Fruit fly (Drosophila melanogaster) whole organism, embryonic: ENCODE data around the gene CG6574.

Experiments used
- Aef1 ChIP-seq: fragments of 200-800 bp; sonication (Bioruptor generic); IDR thresholded peaks from 3 replicates; pipeline ENCODE4 v1.3.6; 2022; ENCODE audit warnings: missing biosample characterization, missing genetic modification characterization
- Antp ChIP-seq: fragments of 200-800 bp; sonication (Bioruptor generic); optimal IDR thresholded peaks from 3 replicates; lab custom pipeline; 2016; ENCODE audit warnings: missing biosample characterization, missing genetic modification characterization
- Asciz ChIP-seq: fragments of 200-800 bp; sonication (Bioruptor generic); optimal IDR thresholded peaks from 2 replicates; lab custom pipeline; 2017; ENCODE audit warnings: missing biosample characterization, mild to moderate bottlenecking, missing genetic modification characterization, missing genetic modification reagents
- Atf6 ChIP-seq: fragments of 200-800 bp; sonication (Bioruptor generic); IDR thresholded peaks from 2 replicates; pipeline ENCODE4 v1.3.6; 2022; ENCODE audit warnings: missing biosample characterization, missing genetic modification characterization
- B-H2 ChIP-seq: fragments of 200-800 bp; sonication (Bioruptor generic); optimal IDR thresholded peaks from 2 replicates; lab custom pipeline; 2018; ENCODE audit warnings: missing biosample characterization, mild to moderate bottlenecking, missing genetic modification characterization
- Blimp-1 ChIP-seq: fragments of 200-800 bp; sonication (Bioruptor generic); optimal IDR thresholded peaks from 3 replicates; lab custom pipeline; 2018; ENCODE audit warnings: missing biosample characterization, missing genetic modification characterization, mild to moderate bottlenecking, moderate library complexity, missing genetic modification reagents
- CG11247 ChIP-seq: fragments of 200-800 bp; sonication (Bioruptor generic); IDR thresholded peaks from 2 replicates; pipeline ENCODE4 v1.3.6; 2022; ENCODE audit warnings: missing biosample characterization, missing genetic modification characterization
- CG12299 ChIP-seq: fragments of 200-800 bp; sonication (Bioruptor generic); optimal IDR thresholded peaks from 2 replicates; lab custom pipeline; 2018; ENCODE audit warnings: missing biosample characterization, mild to moderate bottlenecking, missing genetic modification characterization
- CG13624 ChIP-seq: fragments of 200-800 bp; sonication (Bioruptor generic); optimal IDR thresholded peaks from 2 replicates; lab custom pipeline; 2016; ENCODE audit warnings: missing biosample characterization, missing genetic modification characterization
- CG1792 ChIP-seq: fragments of 200-800 bp; sonication (Bioruptor generic); optimal IDR thresholded peaks from 2 replicates; lab custom pipeline; 2016; ENCODE audit warnings: missing biosample characterization, missing genetic modification characterization
- CG2120 ChIP-seq: fragments of 200-800 bp; sonication (Bioruptor generic); optimal IDR thresholded peaks from 3 replicates; lab custom pipeline; 2016; ENCODE audit warnings: missing biosample characterization, missing genetic modification characterization
- CG30020 ChIP-seq: fragments of 200-800 bp; optimal IDR thresholded peaks from 2 replicates; lab custom pipeline; 2019; ENCODE audit warnings: missing biosample characterization, mild to moderate bottlenecking, missing genetic modification characterization, moderate library complexity
- CG31224 ChIP-seq: fragments of 200-800 bp; sonication (Bioruptor generic); IDR thresholded peaks from 2 replicates; pipeline ENCODE4 v1.3.6; 2022; ENCODE audit warnings: missing biosample characterization, missing genetic modification characterization
- CG31388 ChIP-seq: fragments of 200-800 bp; sonication (Bioruptor generic); optimal IDR thresholded peaks from 2 replicates; lab custom pipeline; 2016; ENCODE audit warnings: missing biosample characterization, missing genetic modification characterization
- CG4328 ChIP-seq: fragments of 200-800 bp; sonication (Bioruptor generic); optimal IDR thresholded peaks from 3 replicates; lab custom pipeline; 2017; ENCODE audit warnings: missing biosample characterization, missing genetic modification reagents, missing genetic modification characterization
- CG4424 ChIP-seq: fragments of 200-800 bp; sonication (Bioruptor generic); optimal IDR thresholded peaks from 3 replicates; lab custom pipeline; 2016; ENCODE audit warnings: missing biosample characterization, missing genetic modification characterization
- CG6175 ChIP-seq: fragments of 200-800 bp; sonication (Bioruptor generic); IDR thresholded peaks from 3 replicates; pipeline ENCODE4 v1.3.6; 2022; ENCODE audit warnings: missing biosample characterization, missing genetic modification characterization
- CG6765 ChIP-seq: fragments of 200-800 bp; sonication (Bioruptor generic); optimal IDR thresholded peaks from 3 replicates; lab custom pipeline; 2017; ENCODE audit warnings: missing biosample characterization, mild to moderate bottlenecking, missing genetic modification characterization
- Doc3 ChIP-seq: fragments of 200-800 bp; sonication (Bioruptor generic); IDR thresholded peaks from 3 replicates; pipeline ENCODE4 v1.3.6; 2022; ENCODE audit warnings: missing biosample characterization, missing genetic modification characterization; ENCODE audit not compliant: partially characterized antibody
- Drgx ChIP-seq: fragments of 200-800 bp; sonication (Bioruptor generic); IDR thresholded peaks from 2 replicates; pipeline ENCODE4 v1.3.6; 2022; ENCODE audit warnings: missing biosample characterization, missing genetic modification characterization
- E2f1 ChIP-seq: fragments of 200-800 bp; sonication (Bioruptor generic); IDR thresholded peaks from 2 replicates; pipeline ENCODE4 v1.3.6; 2022; ENCODE audit warnings: missing biosample characterization, missing genetic modification characterization
- Fer1 ChIP-seq: fragments of 200-800 bp; sonication (Bioruptor generic); optimal IDR thresholded peaks from 2 replicates; lab custom pipeline; 2017; ENCODE audit warnings: missing biosample characterization, mild to moderate bottlenecking, missing genetic modification characterization
- Meics ChIP-seq: fragments of 200-800 bp; sonication (Bioruptor generic); optimal IDR thresholded peaks from 2 replicates; lab custom pipeline; 2017; ENCODE audit warnings: missing biosample characterization, mild to moderate bottlenecking, missing genetic modification characterization
- NC2α ChIP-seq: fragments of 200-800 bp; sonication (Bioruptor generic); optimal IDR thresholded peaks from 2 replicates; lab custom pipeline; 2016; ENCODE audit warnings: missing biosample characterization, missing genetic modification characterization
- Nf-YA ChIP-seq: fragments of 200-800 bp; sonication (Bioruptor generic); IDR thresholded peaks from 2 replicates; pipeline ENCODE4 v1.3.6; 2022; ENCODE audit warnings: missing biosample characterization, missing genetic modification characterization
- Opbp ChIP-seq: fragments of 200-800 bp; sonication (Bioruptor generic); IDR thresholded peaks from 3 replicates; pipeline ENCODE4 v1.3.6; 2022; ENCODE audit warnings: missing biosample characterization, missing genetic modification characterization; ENCODE audit not compliant: partially characterized antibody
- Sox100B ChIP-seq: fragments of 200-800 bp; sonication (Bioruptor generic); optimal IDR thresholded peaks from 3 replicates; lab custom pipeline; 2018; ENCODE audit warnings: missing biosample characterization, mild to moderate bottlenecking, missing genetic modification characterization
- Sry-δ ChIP-seq: fragments of 200-800 bp; sonication (Bioruptor generic); optimal IDR thresholded peaks from 2 replicates; lab custom pipeline; 2016; ENCODE audit warnings: missing biosample characterization, missing genetic modification characterization
- Taf1 ChIP-seq: fragments of 200-800 bp; sonication (Bioruptor generic); IDR thresholded peaks from 2 replicates; pipeline ENCODE4 v1.3.6; 2022; ENCODE audit warnings: missing biosample characterization, missing genetic modification characterization
- Usf ChIP-seq: fragments of 200-800 bp; sonication (Bioruptor generic); optimal IDR thresholded peaks from 2 replicates; lab custom pipeline; 2017; ENCODE audit warnings: missing genotype, missing biosample characterization, missing genetic modification characterization
- chm ChIP-seq: fragments of 200-800 bp; sonication (Bioruptor generic); IDR thresholded peaks from 2 replicates; pipeline ENCODE4 v1.3.6; 2022; ENCODE audit warnings: missing biosample characterization, missing genetic modification characterization
- dm ChIP-seq: fragments of 200-800 bp; sonication (Bioruptor generic); optimal IDR thresholded peaks from 3 replicates; lab custom pipeline; 2016; ENCODE audit warnings: missing biosample characterization, missing genetic modification characterization
- dmrt99B ChIP-seq: fragments of 200-800 bp; sonication (Bioruptor generic); optimal IDR thresholded peaks from 2 replicates; lab custom pipeline; 2018; ENCODE audit warnings: missing biosample characterization, mild to moderate bottlenecking, missing genetic modification characterization, moderate library complexity
- dysf ChIP-seq: fragments of 200-800 bp; sonication (Bioruptor generic); IDR thresholded peaks from 3 replicates; pipeline ENCODE4 v1.3.6; 2022; ENCODE audit warnings: missing biosample characterization, missing genetic modification characterization
- fd102C ChIP-seq: fragments of 200-800 bp; sonication (Bioruptor generic); optimal IDR thresholded peaks from 2 replicates; lab custom pipeline; 2018; ENCODE audit warnings: missing biosample characterization, mild to moderate bottlenecking, missing genetic modification characterization, moderate library complexity
- h ChIP-seq: fragments of >200 bp; optimal IDR thresholded peaks from 2 replicates; lab custom pipeline; 2017
- hth ChIP-seq: fragments of >200 bp; optimal IDR thresholded peaks from 2 replicates; lab custom pipeline; 2017; ENCODE audit warnings: inconsistent platforms
- kni ChIP-seq: fragments of 200-800 bp; sonication (Bioruptor generic); optimal IDR thresholded peaks from 3 replicates; lab custom pipeline; 2017; ENCODE audit warnings: mild to moderate bottlenecking, missing biosample characterization, missing genetic modification reagents, missing genetic modification characterization
- maf-S ChIP-seq: fragments of 200-800 bp; sonication (Bioruptor generic); optimal IDR thresholded peaks from 2 replicates; lab custom pipeline; 2016; ENCODE audit warnings: missing biosample characterization, missing genetic modification characterization
- nom ChIP-seq: fragments of 200-800 bp; sonication (Bioruptor generic); optimal IDR thresholded peaks from 2 replicates; lab custom pipeline; 2017; ENCODE audit warnings: missing biosample characterization, missing genetic modification characterization, mild to moderate bottlenecking, moderate library complexity, missing genetic modification reagents
- oc ChIP-seq: fragments of 200-800 bp; sonication (Bioruptor generic); optimal IDR thresholded peaks from 2 replicates; lab custom pipeline; 2018; ENCODE audit warnings: missing biosample characterization, mild to moderate bottlenecking, missing genetic modification characterization, moderate library complexity
- org-1 ChIP-seq: fragments of 200-800 bp; sonication (Bioruptor generic); optimal IDR thresholded peaks from 2 replicates; lab custom pipeline; 2017; ENCODE audit warnings: missing biosample characterization, missing genetic modification characterization
- otp ChIP-seq: fragments of 200-800 bp; sonication (Bioruptor generic); IDR thresholded peaks from 3 replicates; pipeline ENCODE4, ENCODE4 v1.3.6; 2022; ENCODE audit warnings: missing biosample characterization, missing genetic modification characterization
- pum ChIP-seq: fragments of 200-800 bp; sonication (Bioruptor generic); optimal IDR thresholded peaks from 2 replicates; lab custom pipeline; 2016; ENCODE audit warnings: missing biosample characterization, missing genetic modification characterization
- repo ChIP-seq: fragments of 200-800 bp; sonication (Bioruptor generic); optimal IDR thresholded peaks from 2 replicates; lab custom pipeline; 2016; ENCODE audit warnings: missing biosample characterization, missing genetic modification characterization
- row ChIP-seq: fragments of 200-800 bp; sonication (Bioruptor generic); IDR thresholded peaks from 3 replicates; pipeline ENCODE4 v1.3.6; 2022; ENCODE audit warnings: missing biosample characterization, missing genetic modification characterization
- schlank ChIP-seq: fragments of 200-800 bp; sonication (Bioruptor generic); optimal IDR thresholded peaks from 2 replicates; lab custom pipeline; 2018; ENCODE audit warnings: missing biosample characterization, mild to moderate bottlenecking, missing genetic modification characterization
- scrt ChIP-seq: fragments of 200-800 bp; sonication (Bioruptor generic); optimal IDR thresholded peaks from 2 replicates; lab custom pipeline; 2018; ENCODE audit warnings: missing biosample characterization, mild to moderate bottlenecking, missing genetic modification characterization, moderate library complexity
- slou ChIP-seq: fragments of 200-800 bp; sonication (Bioruptor generic); optimal IDR thresholded peaks from 3 replicates; lab custom pipeline; 2016; ENCODE audit warnings: missing biosample characterization, missing genetic modification characterization
- tin ChIP-seq: fragments of 200-800 bp; sonication (Bioruptor generic); optimal IDR thresholded peaks from 3 replicates; lab custom pipeline; 2016; ENCODE audit warnings: missing biosample characterization, missing genetic modification characterization
- yki ChIP-seq: fragments of >200 bp; optimal IDR thresholded peaks from 3 replicates; lab custom pipeline; 2018

The CG6574 gene

dm6 chr3R:10868427-10868962, 5.7 kb upstream of the CG6574 start, which contains the start of the genes SelR and Tsp86D (continued):
- TF ChIP-seq Doc3, result peak; percentile 40; the same call in 2 of the 3 replicates
- TF ChIP-seq schlank (tag; lab: Kevin White, UChicago), result peak; percentile 6
- no peak for TF ChIP-seq Blimp-1 (GFP tag; lab: Kevin White, UChicago)
- TF ChIP-seq dysf (GFP tag; lab: Robert Waterston, UW), result no peak; the same call in 2 of the 3 replicates
- peak; percentile 65 for TF ChIP-seq CG4328 (GFP tag; lab: Kevin White, UChicago)
- TF ChIP-seq Aef1 (GFP tag; lab: Robert Waterston, UW), result no peak
- no peak for TF ChIP-seq Taf1 (GFP tag; lab: Robert Waterston, UW)
- no peak for TF ChIP-seq Sox100B (GFP tag; lab: Kevin White, UChicago)
- peak; percentile 76 for TF ChIP-seq Opbp (GFP tag; lab: Robert Waterston, UW)
- TF ChIP-seq dmrt99B (tag; lab: Kevin White, UChicago), result peak; percentile 1
- no peak for TF ChIP-seq slou (GFP tag; lab: Kevin White, UChicago)
- no peak for TF ChIP-seq CG6175 (GFP tag; lab: Robert Waterston, UW)
- TF ChIP-seq CG13624, result peak; percentile 52
- no peak for TF ChIP-seq E2f1 (GFP tag; lab: Robert Waterston, UW)
- TF ChIP-seq hth (lab: Kevin White, UChicago), result no peak
- no peak for TF ChIP-seq maf-S (GFP tag; lab: Kevin White, UChicago)
- peak; percentile 74 for TF ChIP-seq Fer1
- TF ChIP-seq row (GFP tag; lab: Robert Waterston, UW), result peak; percentile 13; the same call in 1 of the 3 replicates
- TF ChIP-seq Asciz (GFP tag; lab: Kevin White, UChicago), result peak; percentile 1
- TF ChIP-seq B-H2 (GFP tag; lab: Kevin White, UChicago), result peak; percentile 84
- TF ChIP-seq scrt (GFP tag; lab: Kevin White, UChicago), result peak; percentile 45
- peak; percentile 37 for TF ChIP-seq Meics
- TF ChIP-seq CG1792 (GFP tag; lab: Kevin White, UChicago), result no peak
- TF ChIP-seq Drgx (GFP tag; lab: Robert Waterston, UW), result no peak
- TF ChIP-seq CG12299, result peak; percentile 80
- peak; percentile 61; the same call in 1 of the 3 replicates for TF ChIP-seq otp (GFP tag; lab: Robert Waterston, UW)
- no peak for TF ChIP-seq CG11247
- no peak for TF ChIP-seq org-1 (GFP tag; lab: Kevin White, UChicago)
- TF ChIP-seq Atf6 (GFP tag; lab: Robert Waterston, UW), result peak; percentile 32; the same call in 1 of the 2 replicates
- no peak for TF ChIP-seq fd102C
- peak; percentile 17 for TF ChIP-seq Antp (GFP tag; lab: Kevin White, UChicago)
- TF ChIP-seq tin, result no peak
- peak; percentile 75 for TF ChIP-seq dm
- TF ChIP-seq CG31388, result no peak
- 0 out of 2 replicates have a peak, but pooled peaks have one; percentile 11 for TF ChIP-seq Nf-YA (GFP tag; lab: Robert Waterston, UW)
- no peak for TF ChIP-seq h (lab: Kevin White, UChicago)
- no peak for TF ChIP-seq CG31224 (GFP tag; lab: Robert Waterston, UW)
- peak; percentile 69 for TF ChIP-seq Sry-δ
- no peak for TF ChIP-seq NC2α (GFP tag; lab: Kevin White, UChicago)
- TF ChIP-seq CG6765 (GFP tag; lab: Kevin White, UChicago), result peak; percentile 32
- peak; percentile 51 for TF ChIP-seq repo (GFP tag; lab: Kevin White, UChicago)
- TF ChIP-seq oc, result peak; percentile 11
- TF ChIP-seq chm (GFP tag; lab: Robert Waterston, UW), result no peak
- no peak for TF ChIP-seq CG30020 (tag; lab: Kevin White, UChicago)
- no peak for TF ChIP-seq pum
- no peak for TF ChIP-seq Usf
- TF ChIP-seq yki (lab: Kevin White, UChicago), result no peak
- TF ChIP-seq kni (GFP tag; lab: Kevin White, UChicago), result peak; percentile 16
- peak; percentile 9 for TF ChIP-seq nom (GFP tag; lab: Kevin White, UChicago)
- no peak for TF ChIP-seq CG4424
- no peak for TF ChIP-seq CG2120
